Fruit fly (Drosophila melanogaster) whole organism, embryonic: ENCODE measurements around the gene wwk.
A peak's percentile ranks its signal among the peaks of the same experiment; 100 is the strongest.

ENCODE experiments used
- Abd-B ChIP-seq: fragments of 200-800 bp; sonication (Bioruptor generic); optimal IDR thresholded peaks from 2 replicates; lab custom pipeline; 2018; ENCODE audit warnings: missing biosample characterization, mild to moderate bottlenecking, missing genetic modification characterization, moderate library complexity
- Antp ChIP-seq: fragments of 200-800 bp; sonication (Bioruptor generic); optimal IDR thresholded peaks from 3 replicates; lab custom pipeline; 2016; ENCODE audit warnings: missing biosample characterization, missing genetic modification characterization
- Bgb ChIP-seq: fragments of 200-800 bp; sonication (Bioruptor generic); IDR thresholded peaks from 2 replicates; pipeline ENCODE4 v1.3.6; 2022; ENCODE audit warnings: missing biosample characterization, missing genetic modification characterization; ENCODE audit not compliant: partially characterized antibody
- CG10366 ChIP-seq: fragments of 200-800 bp; sonication (Bioruptor generic); IDR thresholded peaks from 2 replicates; pipeline ENCODE4 v1.3.6; 2022; ENCODE audit warnings: missing biosample characterization, missing genetic modification characterization
- CG13624 ChIP-seq: fragments of 200-800 bp; sonication (Bioruptor generic); optimal IDR thresholded peaks from 2 replicates; lab custom pipeline; 2016; ENCODE audit warnings: missing biosample characterization, missing genetic modification characterization
- CG14710 ChIP-seq: fragments of 200-800 bp; sonication (Bioruptor generic); optimal IDR thresholded peaks from 3 replicates; lab custom pipeline; 2019; ENCODE audit warnings: missing biosample characterization, mild to moderate bottlenecking, missing genetic modification characterization, moderate library complexity
- CG15011 ChIP-seq: fragments of 200-800 bp; sonication (Bioruptor generic); optimal IDR thresholded peaks from 3 replicates; lab custom pipeline; 2018; ENCODE audit warnings: missing biosample characterization, mild to moderate bottlenecking, missing genetic modification characterization
- CG1529 ChIP-seq: fragments of 200-800 bp; sonication (Bioruptor generic); optimal IDR thresholded peaks from 3 replicates; lab custom pipeline; 2018; ENCODE audit warnings: missing biosample characterization, missing genetic modification characterization
- CG16813 ChIP-seq: fragments of 200-800 bp; sonication (Bioruptor generic); IDR thresholded peaks from 3 replicates; pipeline ENCODE4 v1.3.6; 2022; ENCODE audit warnings: missing biosample characterization, missing genetic modification characterization; ENCODE audit not compliant: partially characterized antibody
- CG17361 ChIP-seq: fragments of 200-800 bp; sonication (Bioruptor generic); IDR thresholded peaks from 3 replicates; pipeline ENCODE4 v1.3.6; 2022; ENCODE audit warnings: missing biosample characterization, missing genetic modification characterization
- CG2199 ChIP-seq: fragments of 200-800 bp; sonication (Bioruptor generic); IDR thresholded peaks from 3 replicates; pipeline ENCODE4 v1.3.6; 2022; ENCODE audit warnings: missing biosample characterization, missing genetic modification characterization
- CG2712 ChIP-seq: fragments of 200-800 bp; optimal IDR thresholded peaks from 3 replicates; lab custom pipeline; 2019; ENCODE audit warnings: missing biosample characterization, mild to moderate bottlenecking, missing genetic modification characterization, moderate library complexity
- CG3065 ChIP-seq: fragments of 200-800 bp; sonication (Bioruptor generic); optimal IDR thresholded peaks from 2 replicates; lab custom pipeline; 2016; ENCODE audit warnings: missing biosample characterization, missing genetic modification characterization
- CG33213 ChIP-seq: fragments of 200-800 bp; sonication (Bioruptor generic); optimal IDR thresholded peaks from 3 replicates; lab custom pipeline; 2016; ENCODE audit warnings: missing biosample characterization, missing genetic modification characterization
- CG4424 ChIP-seq: fragments of 200-800 bp; sonication (Bioruptor generic); optimal IDR thresholded peaks from 3 replicates; lab custom pipeline; 2016; ENCODE audit warnings: missing biosample characterization, missing genetic modification characterization
- CG4854 ChIP-seq: fragments of 200-800 bp; sonication (Bioruptor generic); optimal IDR thresholded peaks from 2 replicates; lab custom pipeline; 2016; ENCODE audit warnings: missing biosample characterization, missing genetic modification characterization, inconsistent platforms
- CG9932 ChIP-seq: fragments of 200-800 bp; sonication (Bioruptor generic); IDR thresholded peaks from 2 replicates; pipeline ENCODE4 v1.3.6; 2022; ENCODE audit warnings: missing biosample characterization, missing genetic modification characterization
- CTCF ChIP-seq: fragments of 200-800 bp; sonication (Bioruptor generic); optimal IDR thresholded peaks from 2 replicates; lab custom pipeline; 2017; ENCODE audit warnings: missing biosample characterization, mild to moderate bottlenecking, missing genetic modification characterization, moderate library complexity
- D19B ChIP-seq: fragments of 200-800 bp; sonication (Bioruptor generic); optimal IDR thresholded peaks from 2 replicates; lab custom pipeline; 2017; ENCODE audit warnings: missing biosample characterization, mild to moderate bottlenecking, missing genetic modification characterization
- Dp ChIP-seq: fragments of 200-800 bp; sonication (Bioruptor generic); optimal IDR thresholded peaks from 2 replicates; lab custom pipeline; 2018; ENCODE audit warnings: missing biosample characterization, mild to moderate bottlenecking, missing genetic modification characterization, moderate library complexity
- Dref ChIP-seq: fragments of 200-800 bp; sonication (Bioruptor generic); IDR thresholded peaks from 2 replicates; pipeline ENCODE4 v1.3.6; 2022; ENCODE audit warnings: missing biosample characterization, missing genetic modification characterization
- Drgx ChIP-seq: fragments of 200-800 bp; sonication (Bioruptor generic); IDR thresholded peaks from 2 replicates; pipeline ENCODE4 v1.3.6; 2022; ENCODE audit warnings: missing biosample characterization, missing genetic modification characterization
- Eip74EF ChIP-seq, 2 experiments: fragments of 200-800 bp in 1 of 2; fragments of >200 bp in 1 of 2; sonication (Bioruptor generic) in 1 of 2; optimal IDR thresholded peaks; 2 replicates each; lab custom pipeline; 2017 to 2019; ENCODE audit warnings: missing biosample characterization in 2 of 2, missing genetic modification characterization in 2 of 2, mild to moderate bottlenecking in 1 of 2, moderate library complexity in 1 of 2
- Ets65A ChIP-seq: fragments of 200-800 bp; sonication (Bioruptor generic); peaks from one replicate; lab custom pipeline; 2016; ENCODE audit warnings: missing biosample characterization, missing genetic modification characterization
- Ets97D ChIP-seq: fragments of 200-800 bp; sonication (Bioruptor generic); optimal IDR thresholded peaks from 3 replicates; lab custom pipeline; 2016; ENCODE audit warnings: missing biosample characterization, missing genetic modification characterization
- Fer3 ChIP-seq: fragments of 200-800 bp; sonication (Bioruptor generic); optimal IDR thresholded peaks from 2 replicates; lab custom pipeline; 2018; ENCODE audit warnings: missing biosample characterization, mild to moderate bottlenecking, missing genetic modification characterization, moderate library complexity
- Max ChIP-seq: fragments of 200-800 bp; sonication (Bioruptor generic); optimal IDR thresholded peaks from 2 replicates; lab custom pipeline; 2016; ENCODE audit warnings: missing biosample characterization, mild to moderate bottlenecking, missing genetic modification characterization
- Med ChIP-seq: fragments of 200-800 bp; sonication (Bioruptor generic); peaks from one replicate; lab custom pipeline; 2016; ENCODE audit warnings: missing biosample characterization, missing genetic modification characterization, mild to moderate bottlenecking, inconsistent platforms, moderate library complexity
- Myb ChIP-seq: fragments of 200-800 bp; sonication (Bioruptor generic); optimal IDR thresholded peaks from 2 replicates; lab custom pipeline; 2016; ENCODE audit warnings: missing biosample characterization, missing genetic modification characterization
- Ravus ChIP-seq: fragments of 200-800 bp; sonication (Bioruptor generic); IDR thresholded peaks from 2 replicates; pipeline ENCODE4 v1.3.6; 2022; ENCODE audit warnings: missing biosample characterization, missing genetic modification characterization
- Rfx ChIP-seq: fragments of 200-800 bp; sonication (Bioruptor generic); IDR thresholded peaks from 2 replicates; pipeline ENCODE4 v1.3.6; 2022; ENCODE audit warnings: missing biosample characterization, missing genetic modification characterization
- Sin3A ChIP-seq: fragments of >200 bp; optimal IDR thresholded peaks from 2 replicates; lab custom pipeline; 2018
- Sry-β ChIP-seq: fragments of 200-800 bp; sonication (Bioruptor generic); optimal IDR thresholded peaks from 2 replicates; lab custom pipeline; 2018; ENCODE audit warnings: missing biosample characterization, mild to moderate bottlenecking, missing genetic modification characterization, moderate library complexity
- Xrp1 ChIP-seq: fragments of 200-800 bp; sonication (Bioruptor generic); IDR thresholded peaks from 2 replicates; pipeline ENCODE4 v1.3.6; 2022; ENCODE audit warnings: missing biosample characterization, missing genetic modification characterization
- dysf ChIP-seq: fragments of 200-800 bp; sonication (Bioruptor generic); IDR thresholded peaks from 3 replicates; pipeline ENCODE4 v1.3.6; 2022; ENCODE audit warnings: missing biosample characterization, missing genetic modification characterization
- gfzf ChIP-seq: fragments of 200-800 bp; sonication (Bioruptor generic); optimal IDR thresholded peaks from 2 replicates; lab custom pipeline; 2016; ENCODE audit warnings: missing biosample characterization, mild to moderate bottlenecking, missing genetic modification characterization, moderate library complexity
- knrl ChIP-seq: fragments of 200-800 bp; sonication (Bioruptor generic); IDR thresholded peaks from 3 replicates; pipeline ENCODE4 v1.3.6; 2022; ENCODE audit warnings: missing biosample characterization, missing genetic modification characterization; ENCODE audit not compliant: partially characterized antibody
- phol ChIP-seq: fragments of 200-800 bp; sonication (Bioruptor generic); optimal IDR thresholded peaks from 3 replicates; lab custom pipeline; 2018; ENCODE audit warnings: missing biosample characterization, mild to moderate bottlenecking, missing genetic modification characterization, moderate library complexity
- ranshi ChIP-seq: fragments of 200-800 bp; sonication (Bioruptor generic); IDR thresholded peaks from 2 replicates; pipeline ENCODE4 v1.3.6; 2022; ENCODE audit warnings: missing biosample characterization, missing genetic modification characterization
- row ChIP-seq: fragments of 200-800 bp; sonication (Bioruptor generic); IDR thresholded peaks from 3 replicates; pipeline ENCODE4 v1.3.6; 2022; ENCODE audit warnings: missing biosample characterization, missing genetic modification characterization
- sens-2 ChIP-seq: fragments of 200-800 bp; sonication (Bioruptor generic); IDR thresholded peaks from 2 replicates; pipeline ENCODE4 v1.3.6; 2022; ENCODE audit warnings: missing biosample characterization, missing genetic modification characterization
- seq ChIP-seq: fragments of 200-800 bp; sonication (Bioruptor generic); IDR thresholded peaks from 2 replicates; pipeline ENCODE4 v1.3.6; 2022; ENCODE audit warnings: missing biosample characterization, missing genetic modification characterization
- sob ChIP-seq: fragments of 200-800 bp; sonication (Bioruptor generic); IDR thresholded peaks from 2 replicates; pipeline ENCODE4 v1.3.6; 2022; ENCODE audit warnings: missing biosample characterization, missing genetic modification characterization
- tap ChIP-seq: fragments of 200-800 bp; optimal IDR thresholded peaks from 3 replicates; lab custom pipeline; 2019; ENCODE audit warnings: missing biosample characterization, mild to moderate bottlenecking, missing genetic modification characterization, moderate library complexity
- zen ChIP-seq: fragments of 200-800 bp; sonication (Bioruptor generic); optimal IDR thresholded peaks from 3 replicates; lab custom pipeline; 2018; ENCODE audit warnings: missing biosample characterization, mild to moderate bottlenecking, missing genetic modification characterization, moderate library complexity

Gene wwk

DNA sequence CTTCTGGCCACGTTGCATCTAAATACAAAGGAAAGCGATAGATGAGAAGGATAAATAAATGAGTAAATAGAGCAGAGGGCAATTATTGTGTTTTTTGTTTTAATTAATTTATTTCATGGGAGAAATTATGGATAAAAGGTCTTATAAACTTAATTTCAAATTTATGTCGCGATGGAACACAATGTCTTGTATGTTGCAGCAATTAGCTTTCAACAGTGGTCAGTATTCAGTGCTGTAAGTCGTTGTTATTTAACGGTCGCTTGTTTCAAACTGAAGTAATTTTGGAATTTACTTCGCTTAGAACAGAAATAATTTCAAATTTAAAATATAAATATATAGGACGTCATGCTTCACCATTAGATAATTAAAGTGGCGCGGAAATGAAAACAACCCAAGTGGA lies 43.4 kb downstream of the wwk start (continued):
- peak; percentile 85 for TF ChIP-seq Myb (GFP tag; lab: Kevin White, UChicago)
- TF ChIP-seq CG10366 (GFP tag; lab: Robert Waterston, UW), result no peak
- peak; percentile 36; the same call in 1 of the 2 replicates for TF ChIP-seq Bgb (GFP tag; lab: Robert Waterston, UW)
- peak; percentile 23 for TF ChIP-seq CG33213 (GFP tag; lab: Kevin White, UChicago)
- 0 out of 3 replicates have a peak, but pooled peaks have one; percentile 20 for TF ChIP-seq CG2199
- peak; percentile 82 for TF ChIP-seq Ets65A (GFP tag; lab: Kevin White, UChicago)
- no peak for TF ChIP-seq D19B (GFP tag; lab: Kevin White, UChicago)
- TF ChIP-seq tap (tag; lab: Kevin White, UChicago), result no peak
- no peak for TF ChIP-seq Drgx
- TF ChIP-seq row (GFP tag; lab: Robert Waterston, UW), result no peak
- TF ChIP-seq CG14710 (tag; lab: Kevin White, UChicago), result peak; percentile 14
- peak; percentile 16 for TF ChIP-seq CG2712
- peak; percentile 88 for TF ChIP-seq Med (GFP tag; lab: Kevin White, UChicago)
- 0 out of 2 replicates have a peak, but pooled peaks have one; percentile 5 for TF ChIP-seq CG9932
- TF ChIP-seq Rfx (GFP tag; lab: Robert Waterston, UW), result peak; percentile 37; the same call in 1 of the 2 replicates
- TF ChIP-seq Dp (GFP tag; lab: Kevin White, UChicago), result peak; percentile 49
- peak; percentile 0 for TF ChIP-seq CG4854 (GFP tag; lab: Kevin White, UChicago)
- TF ChIP-seq CG13624 (GFP tag; lab: Kevin White, UChicago), result peak; percentile 17
- 0 out of 2 replicates have a peak, but pooled peaks have one; percentile 7 for TF ChIP-seq Dref (GFP tag; lab: Robert Waterston, UW)
- TF ChIP-seq Sry-β (GFP tag; lab: Kevin White, UChicago), result no peak
- no peak for TF ChIP-seq knrl (GFP tag; lab: Robert Waterston, UW)
- TF ChIP-seq zen, result peak; percentile 24
- TF ChIP-seq Fer3, result peak; percentile 1
- peak; percentile 47 for TF ChIP-seq CTCF (GFP tag; lab: Kevin White, UChicago)
- 0 out of 3 replicates have a peak, but pooled peaks have one; percentile 36 for TF ChIP-seq dysf
- no peak for TF ChIP-seq Antp (GFP tag; lab: Kevin White, UChicago)
- no peak for TF ChIP-seq Ravus
- no peak for TF ChIP-seq CG1529 (GFP tag; lab: Kevin White, UChicago)
- no peak for TF ChIP-seq Eip74EF (GFP tag; optimal IDR thresholded peaks at IDR 0.05; lab: Kevin White, UChicago)
- peak; percentile 26 for TF ChIP-seq Abd-B (GFP tag; lab: Kevin White, UChicago)
- no peak for TF ChIP-seq gfzf (GFP tag; lab: Kevin White, UChicago)
- peak; percentile 11 for TF ChIP-seq phol
- 0 out of 2 replicates have a peak, but pooled peaks have one; percentile 34 for TF ChIP-seq ranshi (GFP tag; lab: Robert Waterston, UW)
- TF ChIP-seq sens-2, result no peak
- no peak for TF ChIP-seq Sin3A (lab: Kevin White, UChicago)
- TF ChIP-seq Ets97D (GFP tag; lab: Kevin White, UChicago), result peak; percentile 21
- no peak for TF ChIP-seq seq
- TF ChIP-seq CG16813 (GFP tag; lab: Robert Waterston, UW), result no peak
- TF ChIP-seq CG15011 (GFP tag; lab: Kevin White, UChicago), result no peak
- TF ChIP-seq Xrp1 (GFP tag; lab: Robert Waterston, UW), result 0 out of 2 replicates have a peak, but pooled peaks have one; percentile 8
- no peak for TF ChIP-seq CG3065 (GFP tag; lab: Kevin White, UChicago)
- peak; percentile 48; the same call in 1 of the 2 replicates for TF ChIP-seq sob (GFP tag; lab: Robert Waterston, UW)
- peak; percentile 9 for TF ChIP-seq CG4424 (GFP tag; lab: Kevin White, UChicago)
- TF ChIP-seq Max (GFP tag; lab: Kevin White, UChicago), result peak; percentile 3
- 0 out of 3 replicates have a peak, but pooled peaks have one; percentile 10 for TF ChIP-seq CG17361
